Worm (Caenorhabditis elegans) whole organism, midembryonic: Measurements from ENCODE around the gene csn-6.

Source experiments
- T22C8.4 ChIP-seq: fragments of 200-800 bp; sonication (Bioruptor generic); IDR thresholded peaks from 2 replicates; pipeline ENCODE4 v1.3.6; 2022; ENCODE audit warnings: missing genetic modification characterization, missing compliant biosample characterization
- cog-1 ChIP-seq: sonication (generic microtip); optimal IDR thresholded peaks from 2 replicates; lab custom pipeline; 2016; ENCODE audit warnings: missing genetic modification characterization, missing compliant biosample characterization
- flt-1 ChIP-seq: fragments of 200-800 bp; sonication (Bioruptor generic); IDR thresholded peaks from 2 replicates; pipeline ENCODE4 v1.3.6; 2022; ENCODE audit warnings: missing genetic modification characterization, missing compliant biosample characterization
- klf-2 ChIP-seq: fragments of 200-800 bp; sonication (Bioruptor generic); conservative IDR thresholded peaks from 2 replicates; pipeline ENCODE4 v1.3.6; 2022; ENCODE audit warnings: missing genetic modification reagents, missing genetic modification characterization, missing compliant biosample characterization
- med-1 ChIP-seq: sonication (generic microtip); optimal IDR thresholded peaks from 2 replicates; lab custom pipeline; 2017; ENCODE audit warnings: missing genetic modification characterization, mild to moderate bottlenecking, missing compliant biosample characterization, antibody characterized with exemption, missing genetic modification reagents; ENCODE audit not compliant: insufficient read depth
- ref-1 ChIP-seq: fragments of 200-800 bp; sonication (Bioruptor generic); conservative IDR thresholded peaks from 2 replicates; pipeline ENCODE4 v1.3.6; 2022; ENCODE audit warnings: missing genetic modification reagents, missing genetic modification characterization, missing compliant biosample characterization
- tab-1 ChIP-seq: fragments of 200-800 bp; sonication (Bioruptor generic); IDR thresholded peaks from 2 replicates; pipeline ENCODE4 v1.3.6; 2022; ENCODE audit warnings: missing genetic modification characterization, missing compliant biosample characterization
- ztf-23 ChIP-seq: fragments of 200-800 bp; sonication (Bioruptor generic); IDR thresholded peaks from 2 replicates; pipeline ENCODE4 v1.3.6; 2022; ENCODE audit warnings: missing genetic modification reagents, missing genetic modification characterization, missing compliant biosample characterization
- ztf-29 ChIP-seq: fragments of 200-800 bp; sonication (Bioruptor generic); IDR thresholded peaks from 2 replicates; pipeline ENCODE4 v1.3.6; 2022; ENCODE audit warnings: missing genetic modification reagents, missing genetic modification characterization, missing compliant biosample characterization

csn-6 gene

DNA sequence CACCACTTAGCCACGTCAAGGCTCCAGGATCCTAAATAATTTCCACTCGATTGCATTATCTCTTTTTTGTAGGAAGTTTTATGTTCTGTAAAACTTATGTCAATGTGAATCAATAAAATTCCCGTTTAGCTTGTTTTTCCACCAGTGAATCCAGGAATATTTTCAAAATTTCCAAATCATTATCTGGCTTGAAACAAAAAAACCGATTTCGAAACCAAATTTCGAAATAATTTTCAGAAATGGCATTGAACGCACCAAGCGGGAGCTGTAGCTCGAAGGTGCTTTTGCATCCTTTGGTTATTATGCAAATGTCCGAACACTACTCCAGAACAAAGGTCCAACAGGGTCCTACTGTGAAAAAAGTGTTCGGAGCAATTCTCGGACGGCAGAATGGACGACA is at the start of gene csn-6:
Gene csn-6, plus strand, starts transcription at position 234 of the 400 bp plus-strand sequence.
- TF ChIP-seq T22C8.4 (GFP tag; lab: Robert Waterston, UW) (no peak), med-1 (GFP tag; lab: Kevin White, UChicago) (no peak), klf-2 (GFP tag; lab: Robert Waterston, UW) (no peak), cog-1 (tag; lab: Kevin White, UChicago) (no peak), ref-1 (no peak)

DNA sequence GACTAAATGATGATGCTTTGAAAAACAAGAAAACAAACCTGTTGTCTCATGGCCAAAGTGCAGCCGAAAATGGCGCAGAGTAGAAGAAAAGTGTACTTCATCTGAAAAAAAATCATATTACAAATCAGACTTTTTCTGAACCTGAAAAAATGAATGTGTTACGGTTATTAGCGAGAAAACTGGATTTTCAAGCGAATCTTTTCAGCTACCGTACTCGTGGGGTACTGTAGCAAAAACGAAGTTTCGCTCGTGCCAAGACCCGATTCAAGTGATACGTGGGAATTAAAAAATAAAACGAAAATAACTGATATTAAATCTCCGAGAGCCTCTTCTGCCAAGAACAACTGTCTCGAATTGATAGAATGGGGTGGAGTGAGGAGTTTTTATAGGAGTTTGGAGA is 48.4 kb upstream of the csn-6 start, which contains the start of gene ttr-51:
Gene ttr-51, minus strand, starts transcription at position 101 of the 400 bp plus-strand sequence.
- TF ChIP-seq cog-1 (tag; lab: Kevin White, UChicago), result no peak
- TF ChIP-seq med-1 (GFP tag; lab: Kevin White, UChicago), result no peak
- no peak for TF ChIP-seq T22C8.4 (GFP tag; lab: Robert Waterston, UW)
- no peak for TF ChIP-seq tab-1
- no peak for TF ChIP-seq klf-2 (GFP tag; lab: Robert Waterston, UW)
- TF ChIP-seq ref-1, result no peak
- TF ChIP-seq ztf-29 (GFP tag; lab: Robert Waterston, UW), result no peak
- no peak for TF ChIP-seq flt-1 (GFP tag; lab: Robert Waterston, UW)
- no peak for TF ChIP-seq ztf-23 (GFP tag; lab: Robert Waterston, UW)

ce11 chrIV:13253841-13254240 is 46.8 kb upstream of the csn-6 start, which contains the start of gene ttr-45:
Gene ttr-45 (plus strand): TSS chrIV:13254225.
- TF ChIP-seq klf-2 (GFP tag; lab: Robert Waterston, UW) (no peak), med-1 (GFP tag; lab: Kevin White, UChicago) (no peak), ztf-29 (GFP tag; lab: Robert Waterston, UW) (no peak), cog-1 (tag; lab: Kevin White, UChicago) (no peak), ztf-23 (GFP tag; lab: Robert Waterston, UW) (no peak), flt-1 (GFP tag; lab: Robert Waterston, UW) (no peak), ref-1 (no peak), T22C8.4 (GFP tag; lab: Robert Waterston, UW) (no peak), tab-1 (no peak)

DNA sequence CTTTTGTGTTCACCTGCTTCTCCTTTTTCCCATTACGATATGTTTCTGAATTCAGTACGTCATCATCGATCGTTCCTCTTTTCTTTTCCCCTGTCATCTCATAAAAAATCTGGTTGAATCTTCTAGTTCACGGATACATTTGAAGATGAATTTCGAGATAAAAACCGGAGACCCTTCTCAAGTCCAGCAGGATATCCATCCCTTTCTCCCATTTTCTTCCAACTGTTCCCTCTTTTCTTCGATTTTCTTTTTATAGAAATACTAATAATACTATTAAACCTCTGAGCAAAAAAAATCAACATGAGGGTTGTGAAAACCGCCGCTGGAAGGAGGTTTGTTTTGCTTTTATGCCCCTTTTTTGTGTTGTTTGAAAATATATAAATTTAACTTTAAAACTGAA is 44.7 kb upstream of the csn-6 start, which contains the start of gene bus-12:
Gene bus-12, plus strand, starts transcription at position 301 of the 400 bp plus-strand sequence.
- TF ChIP-seq klf-2 (GFP tag; lab: Robert Waterston, UW), result no peak
- TF ChIP-seq ztf-29 (GFP tag; lab: Robert Waterston, UW), result no peak
- TF ChIP-seq T22C8.4 (GFP tag; lab: Robert Waterston, UW), result no peak

- no peak for TF ChIP-seq ztf-29 (GFP tag; lab: Robert Waterston, UW)
- TF ChIP-seq ztf-23 (GFP tag; lab: Robert Waterston, UW), result no peak
Observed at ce11 chrIV:13258872-13259271, 41.8 kb upstream of the csn-6 start, which contains the start of gene JC8.16. Gene JC8.16 (plus strand): TSS chrIV:13259172.

DNA sequence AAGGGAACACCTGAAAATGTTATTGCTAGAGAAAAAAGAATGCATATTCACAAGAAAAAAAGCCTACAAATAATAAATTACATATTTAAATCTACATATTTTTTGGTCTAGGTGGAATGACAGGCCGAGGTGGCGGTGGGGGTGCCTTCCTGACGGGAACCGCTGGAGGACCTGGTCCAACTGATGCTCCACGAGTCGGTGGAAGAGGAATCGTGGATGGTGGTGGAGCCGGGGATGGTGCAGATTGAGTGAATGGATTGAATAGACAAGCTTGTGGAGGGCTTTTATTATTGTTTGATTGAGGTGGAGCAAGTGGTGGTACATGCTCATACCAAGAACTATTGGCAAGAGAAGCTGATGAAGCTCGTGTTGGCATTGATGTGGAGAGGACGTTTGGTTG is 38.8 kb upstream of the csn-6 start:
- TF ChIP-seq klf-2 (GFP tag; lab: Robert Waterston, UW) (no peak), tab-1 (no peak), ref-1 (no peak), cog-1 (tag; lab: Kevin White, UChicago) (no peak), T22C8.4 (GFP tag; lab: Robert Waterston, UW) (no peak), med-1 (GFP tag; lab: Kevin White, UChicago) (no peak), ztf-29 (GFP tag; lab: Robert Waterston, UW) (no peak), ztf-23 (GFP tag; lab: Robert Waterston, UW) (no peak), flt-1 (GFP tag; lab: Robert Waterston, UW) (no peak)

DNA sequence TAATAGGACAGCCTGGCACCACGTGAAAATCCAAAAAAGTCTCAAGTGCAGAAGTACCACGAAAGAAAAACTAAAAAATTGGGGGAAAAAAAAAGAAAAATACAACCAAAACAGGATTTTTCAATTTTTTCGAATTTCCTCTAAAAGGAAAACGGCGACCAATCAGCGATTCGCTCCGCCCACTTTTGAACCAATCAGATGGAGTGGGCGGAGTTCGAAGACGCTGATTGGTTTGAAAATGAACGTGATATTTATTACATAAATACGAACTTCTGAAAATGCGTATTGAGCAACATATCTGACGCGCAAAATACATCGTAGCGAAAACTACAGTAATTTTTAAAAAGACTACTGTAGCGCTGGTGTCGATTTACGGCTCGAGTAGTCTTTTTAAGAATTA is 32.2 kb upstream of the csn-6 start:
- TF ChIP-seq cog-1 (tag; lab: Kevin White, UChicago) (no peak), flt-1 (GFP tag; lab: Robert Waterston, UW) (no peak), T22C8.4 (GFP tag; lab: Robert Waterston, UW) (no peak), klf-2 (GFP tag; lab: Robert Waterston, UW) (no peak), ztf-23 (GFP tag; lab: Robert Waterston, UW) (no peak), ztf-29 (GFP tag; lab: Robert Waterston, UW) (no peak), med-1 (GFP tag; lab: Kevin White, UChicago) (no peak), tab-1 (no peak), ref-1 (no peak)

- TF ChIP-seq ref-1 (no peak), flt-1 (GFP tag; lab: Robert Waterston, UW) (0 out of 2 replicates have a peak, but pooled peaks have one; percentile 32)
Observed at ce11 chrIV:13272494-13272893, 28.1 kb upstream of the csn-6 start, which contains the start of gene unc-26. Gene unc-26 (minus strand): TSS chrIV:13272516.

DNA sequence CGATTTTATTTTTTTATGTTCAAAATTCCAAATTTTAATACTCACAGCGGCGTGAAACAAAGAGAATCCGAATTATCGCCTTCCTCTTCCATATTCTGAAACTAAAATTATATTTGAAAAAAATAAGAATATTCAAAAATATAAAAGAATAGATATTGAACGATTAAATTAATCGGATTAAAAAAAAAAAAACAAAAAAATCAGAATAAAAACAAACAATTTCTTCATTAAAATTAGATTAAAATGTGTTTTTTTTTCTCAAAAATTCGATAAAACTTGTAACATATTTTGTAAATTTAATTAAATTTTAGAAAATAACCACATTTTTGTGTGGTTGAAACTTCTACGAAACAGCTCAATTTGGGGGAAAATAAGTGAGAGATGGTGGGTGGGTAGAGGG is 17.8 kb upstream of the csn-6 start, which contains the start of gene cpsf-3:
Gene cpsf-3, minus strand, starts transcription at position 101 of the 400 bp plus-strand sequence.
- TF ChIP-seq tab-1, result no peak
- no peak for TF ChIP-seq flt-1 (GFP tag; lab: Robert Waterston, UW)
- TF ChIP-seq cog-1 (tag; lab: Kevin White, UChicago), result no peak
- TF ChIP-seq klf-2 (GFP tag; lab: Robert Waterston, UW), result no peak
- TF ChIP-seq ref-1, result no peak
- no peak for TF ChIP-seq T22C8.4 (GFP tag; lab: Robert Waterston, UW)
- no peak for TF ChIP-seq ztf-29 (GFP tag; lab: Robert Waterston, UW)
- TF ChIP-seq ztf-23 (GFP tag; lab: Robert Waterston, UW), result no peak
- no peak for TF ChIP-seq med-1 (GFP tag; lab: Kevin White, UChicago)

DNA sequence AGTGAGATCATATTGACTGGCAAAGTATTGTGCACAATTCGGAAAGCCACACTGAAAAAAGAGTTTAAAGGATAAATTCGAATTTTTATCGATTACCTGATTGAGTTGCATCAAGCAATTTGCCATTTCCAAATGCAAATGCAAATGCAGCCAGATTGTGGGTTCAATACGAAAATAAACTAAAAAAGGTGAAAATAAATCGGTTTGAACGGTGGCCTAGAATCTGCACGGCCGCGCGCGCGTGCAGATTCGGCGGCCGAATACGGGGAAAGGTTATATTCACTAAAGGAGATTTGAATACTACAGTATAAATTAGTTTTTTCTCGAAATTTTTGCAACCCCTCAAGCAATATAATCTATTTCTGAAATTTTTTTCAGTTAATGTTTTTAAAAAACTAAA is 11.3 kb upstream of the csn-6 start, which contains the start of gene Y67H2A.10:
Gene Y67H2A.10, minus strand, starts transcription at position 184 of the 400 bp plus-strand sequence.
- no peak for TF ChIP-seq cog-1 (tag; lab: Kevin White, UChicago)
- no peak for TF ChIP-seq med-1 (GFP tag; lab: Kevin White, UChicago)
- TF ChIP-seq ztf-23 (GFP tag; lab: Robert Waterston, UW), result no peak
- TF ChIP-seq T22C8.4 (GFP tag; lab: Robert Waterston, UW), result no peak
- no peak for TF ChIP-seq ztf-29 (GFP tag; lab: Robert Waterston, UW)
- no peak for TF ChIP-seq flt-1 (GFP tag; lab: Robert Waterston, UW)
- TF ChIP-seq klf-2 (GFP tag; lab: Robert Waterston, UW), result no peak
- no peak for TF ChIP-seq ref-1
- TF ChIP-seq tab-1, result no peak
